Worm (Caenorhabditis elegans): ENCODE results near the gene R53.8.

DNA sequence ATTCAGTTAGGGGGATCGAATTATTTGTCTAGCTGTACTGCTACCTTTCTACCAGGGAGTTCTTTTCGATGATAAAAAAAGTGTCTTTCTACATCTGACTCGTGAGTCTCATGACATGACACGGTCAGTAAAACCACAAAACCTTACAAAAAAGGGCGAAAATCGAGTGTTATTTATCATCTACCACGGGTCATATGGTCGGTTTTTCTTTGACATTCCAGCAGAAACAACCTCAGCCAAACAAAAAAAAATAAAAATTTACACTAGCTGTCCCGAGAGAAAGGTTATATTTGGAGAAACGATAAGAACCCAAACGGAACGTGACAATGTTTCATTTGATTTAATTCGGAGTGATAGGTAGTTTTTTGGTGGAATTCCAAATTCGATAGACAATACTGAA lies 43.2 kb downstream of the R53.8 start:
- TF ChIP-seq him-1 (tag; optimal IDR thresholded peaks at IDR 0.05) (no peak), W03F9.2 (tag; optimal IDR thresholded peaks at IDR 0.05) (no peak)
